Worm (Caenorhabditis elegans) whole organism, L4/young adult: ENCODE results near the gene F35G12.12.

Experiments used
- W03F9.2 ChIP-seq: fragments of 150-350 bp; optimal IDR thresholded peaks from 2 replicates; lab custom pipeline; 2014; ENCODE audit warnings: missing biosample characterization, missing genetic modification characterization
- dao-5 ChIP-seq: sonication (generic microtip); optimal IDR thresholded peaks from 2 replicates; lab custom pipeline; 2016; ENCODE audit warnings: missing genotype, missing genetic modification characterization, moderate library complexity, missing compliant biosample characterization
- him-1 ChIP-seq: sonication (generic microtip); optimal IDR thresholded peaks from 2 replicates; lab custom pipeline; 2016; ENCODE audit warnings: missing genotype, missing genetic modification reagents, missing genetic modification characterization, missing compliant biosample characterization

Gene F35G12.12

ce11 chrIII:4581495-4581894 is at the start of gene F35G12.12:
Gene F35G12.12 (plus strand): TSS chrIII:4581795.
- TF ChIP-seq dao-5 (tag; lab: Kevin White, UChicago) (no peak), him-1 (tag; lab: Kevin White, UChicago) (no peak), W03F9.2 (tag; lab: Kevin White, UChicago) (no peak)

- TF ChIP-seq dao-5 (tag; lab: Kevin White, UChicago) = no peak
- no peak for TF ChIP-seq him-1 (tag; lab: Kevin White, UChicago)
- no peak for TF ChIP-seq W03F9.2 (tag; lab: Kevin White, UChicago)
These were observed 41.0 kb upstream of the F35G12.12 start, which contains the start of gene ugt-62 for ce11 chrIII:4540604-4541003. Gene ugt-62 (minus strand): TSS chrIII:4540623.

ce11 chrIII:4542362-4542931 is 39.1 kb upstream of the F35G12.12 start, which contains the start of the genes mrps-34 and cisd-3.1:
Gene mrps-34 (minus strand): TSS chrIII:4542452.
Gene cisd-3.1 (plus strand): TSS chrIII:4542881.
- TF ChIP-seq him-1 (tag; lab: Kevin White, UChicago) (no peak), dao-5 (tag; lab: Kevin White, UChicago) (no peak), W03F9.2 (tag; lab: Kevin White, UChicago) (no peak)

DNA sequence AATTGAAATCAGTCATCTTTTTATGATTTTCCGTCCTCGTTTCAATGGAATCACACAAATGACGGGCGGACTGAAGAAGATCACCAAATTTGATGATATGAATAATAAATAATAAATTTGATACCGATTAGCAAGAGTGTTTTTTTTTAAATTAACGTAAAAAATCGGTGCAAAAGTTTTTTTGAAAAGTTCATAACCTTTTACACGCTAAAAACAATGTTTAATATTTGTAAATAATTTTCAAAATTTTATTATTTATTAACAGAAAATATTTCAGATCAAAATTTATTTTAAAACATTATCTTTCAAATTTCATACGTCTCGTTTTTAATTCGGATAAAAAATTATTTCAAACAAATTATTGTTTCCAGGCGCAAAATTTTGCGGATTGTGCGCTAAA is 36.6 kb upstream of the F35G12.12 start, which contains the start of gene M88.3:
Gene M88.3, minus strand, starts transcription at position 101 of the 400 bp plus-strand sequence.
- no peak for TF ChIP-seq dao-5 (tag; lab: Kevin White, UChicago)
- TF ChIP-seq W03F9.2 (tag; lab: Kevin White, UChicago) = no peak
- TF ChIP-seq him-1 (tag; lab: Kevin White, UChicago) = no peak

- TF ChIP-seq dao-5 (tag; lab: Kevin White, UChicago) = no peak
- TF ChIP-seq him-1 (tag; lab: Kevin White, UChicago) = no peak
- TF ChIP-seq W03F9.2 (tag; lab: Kevin White, UChicago) = no peak
These were observed 32.9 kb upstream of the F35G12.12 start, which contains the start of gene M88.4 for ce11 chrIII:4548739-4549138. Gene M88.4 (plus strand): TSS chrIII:4549039.

DNA sequence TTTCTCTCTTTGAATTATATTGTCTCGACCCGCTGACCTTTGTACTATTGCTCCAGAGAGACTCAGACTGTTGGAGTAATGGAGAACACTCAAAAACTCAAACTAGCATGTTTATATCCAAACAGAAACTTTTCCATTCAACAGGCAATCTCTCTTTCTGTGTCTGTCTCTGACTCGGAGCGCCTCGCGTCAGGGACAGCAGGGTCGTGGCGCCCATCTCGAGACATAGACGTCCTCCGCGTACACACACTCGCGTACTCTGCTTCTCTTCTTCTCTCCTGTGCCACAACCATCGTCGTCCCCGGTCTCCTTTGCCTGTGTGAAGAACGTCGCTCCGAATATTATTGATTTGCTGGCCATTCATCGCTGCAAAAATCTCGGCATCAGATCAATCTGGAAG is 29.6 kb upstream of the F35G12.12 start:
- TF ChIP-seq him-1 (tag; lab: Kevin White, UChicago) = peak; percentile 32
- peak; percentile 20 for TF ChIP-seq W03F9.2 (tag; lab: Kevin White, UChicago)
- no peak for TF ChIP-seq dao-5 (tag; lab: Kevin White, UChicago)

ce11 chrIII:4552872-4553271 is 28.7 kb upstream of the F35G12.12 start:
- TF ChIP-seq dao-5 (tag; lab: Kevin White, UChicago) = no peak

- TF ChIP-seq W03F9.2 (tag; lab: Kevin White, UChicago) (no peak), dao-5 (tag; lab: Kevin White, UChicago) (no peak), him-1 (tag; lab: Kevin White, UChicago) (no peak)
These were observed 28.3 kb upstream of the F35G12.12 start, which contains the start of gene imph-1 for ce11 chrIII:4553316-4553715. Gene imph-1 (plus strand): TSS chrIII:4553616.

ce11 chrIII:4555345-4555744 is 26.2 kb upstream of the F35G12.12 start:
- TF ChIP-seq W03F9.2 (tag; lab: Kevin White, UChicago) = no peak
- TF ChIP-seq dao-5 (tag; lab: Kevin White, UChicago) = no peak
- TF ChIP-seq him-1 (tag; lab: Kevin White, UChicago) = no peak

ce11 chrIII:4560393-4560890 is 21.2 kb upstream of the F35G12.12 start:
- TF ChIP-seq dao-5 (tag; lab: Kevin White, UChicago) = no peak
- peak; percentile 34 for TF ChIP-seq W03F9.2 (tag; lab: Kevin White, UChicago)
- peak; percentile 7 for TF ChIP-seq him-1 (tag; lab: Kevin White, UChicago)

DNA sequence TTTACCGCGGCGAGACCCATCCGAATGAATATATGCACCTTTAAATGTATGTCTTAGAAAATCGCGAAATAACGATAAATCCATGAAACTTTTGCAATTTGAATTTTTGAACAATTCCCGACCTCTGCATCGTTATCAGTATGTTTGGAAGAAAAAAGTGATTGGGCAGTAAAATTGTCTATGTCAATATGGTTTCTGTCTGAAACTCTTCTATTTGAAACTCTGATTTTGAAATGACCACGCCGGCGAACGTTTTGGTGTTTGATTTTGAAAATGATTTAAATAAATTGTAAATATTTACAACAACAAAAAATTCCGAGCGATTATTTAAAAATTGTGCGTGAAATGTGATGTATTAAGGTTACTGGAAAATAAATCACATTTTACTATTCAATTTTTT is 20.3 kb upstream of the F35G12.12 start:
- TF ChIP-seq W03F9.2 (tag; lab: Kevin White, UChicago) = no peak
- TF ChIP-seq dao-5 (tag; lab: Kevin White, UChicago) = no peak
- no peak for TF ChIP-seq him-1 (tag; lab: Kevin White, UChicago)

- TF ChIP-seq W03F9.2 (tag; lab: Kevin White, UChicago) (peak; percentile 43), him-1 (tag; lab: Kevin White, UChicago) (no peak), dao-5 (tag; lab: Kevin White, UChicago) (no peak)
These were observed 19.4 kb upstream of the F35G12.12 start, which contains the start of gene pan-1 for ce11 chrIII:4562070-4562788. Gene pan-1 (plus strand): TSS chrIII:4562738.

DNA sequence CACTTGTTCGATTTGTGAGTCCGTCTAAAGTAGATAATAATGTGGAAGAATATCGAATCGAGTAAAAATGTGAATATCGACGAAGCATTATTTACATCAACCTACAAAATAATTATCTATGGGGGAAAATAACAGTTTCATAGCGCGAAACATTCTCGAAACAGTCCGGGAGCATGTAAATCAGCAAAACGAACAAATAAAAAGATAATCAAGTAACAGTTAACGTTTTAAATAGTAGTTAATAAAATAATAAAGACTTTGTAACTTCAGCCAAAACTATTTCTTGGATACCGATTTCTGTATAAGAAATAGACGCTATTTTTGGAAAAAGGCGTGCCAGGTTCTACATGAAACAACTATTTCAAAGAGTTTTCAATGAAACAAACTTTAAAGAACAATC is 13.6 kb upstream of the F35G12.12 start, which contains the start of gene mlcd-1:
Gene mlcd-1, minus strand, starts transcription at position 101 of the 400 bp plus-strand sequence.
- TF ChIP-seq W03F9.2 (tag; lab: Kevin White, UChicago) = no peak
- no peak for TF ChIP-seq dao-5 (tag; lab: Kevin White, UChicago)
- TF ChIP-seq him-1 (tag; lab: Kevin White, UChicago) = no peak
